Fruit fly (Drosophila melanogaster) whole organism, embryonic: ENCODE measurements around the gene Cyp312a1.

Source experiments
- Ada2b ChIP-seq: fragments of 200-800 bp; sonication (Bioruptor generic); IDR thresholded peaks from 2 replicates; pipeline ENCODE4 v1.3.6; 2022; ENCODE audit warnings: missing biosample characterization, missing genetic modification characterization
- BtbVII ChIP-seq: fragments of 200-800 bp; sonication (Bioruptor generic); optimal IDR thresholded peaks from 3 replicates; lab custom pipeline; 2017; ENCODE audit warnings: missing biosample characterization, mild to moderate bottlenecking, missing genetic modification characterization
- Bteb2 ChIP-seq: fragments of 200-800 bp; sonication (Bioruptor generic); optimal IDR thresholded peaks from 2 replicates; lab custom pipeline; 2016; ENCODE audit warnings: missing biosample characterization, missing genetic modification characterization
- CG10147 ChIP-seq: fragments of 200-800 bp; sonication (Bioruptor generic); optimal IDR thresholded peaks from 2 replicates; lab custom pipeline; 2019; ENCODE audit warnings: missing biosample characterization, mild to moderate bottlenecking, missing genetic modification characterization, moderate library complexity
- CG10431 ChIP-seq: fragments of 200-800 bp; sonication (Bioruptor generic); optimal IDR thresholded peaks from 3 replicates; lab custom pipeline; 2018; ENCODE audit warnings: missing biosample characterization, mild to moderate bottlenecking, missing genetic modification characterization
- CG10959 ChIP-seq: fragments of 200-800 bp; sonication (Bioruptor generic); IDR thresholded peaks from 2 replicates; pipeline ENCODE4 v1.3.6; 2022; ENCODE audit warnings: missing biosample characterization, missing genetic modification characterization
- CG11398 ChIP-seq: fragments of 200-800 bp; sonication (Bioruptor generic); optimal IDR thresholded peaks from 2 replicates; lab custom pipeline; 2016; ENCODE audit warnings: missing biosample characterization, missing genetic modification characterization
- CG11695 ChIP-seq: fragments of 200-800 bp; sonication (Bioruptor generic); IDR thresholded peaks from 3 replicates; pipeline ENCODE4 v1.3.6; 2022; ENCODE audit warnings: missing biosample characterization, missing genetic modification characterization
- CG14860 ChIP-seq: fragments of 200-800 bp; sonication (Bioruptor generic); IDR thresholded peaks from 3 replicates; pipeline ENCODE4 v1.3.6; 2022; ENCODE audit warnings: missing biosample characterization, missing genetic modification characterization; ENCODE audit not compliant: partially characterized antibody
- CG15073 ChIP-seq: fragments of 200-800 bp; sonication (Bioruptor generic); optimal IDR thresholded peaks from 2 replicates; lab custom pipeline; 2016; ENCODE audit warnings: missing biosample characterization, missing genetic modification characterization
- CG16813 ChIP-seq: fragments of 200-800 bp; sonication (Bioruptor generic); IDR thresholded peaks from 3 replicates; pipeline ENCODE4 v1.3.6; 2022; ENCODE audit warnings: missing biosample characterization, missing genetic modification characterization; ENCODE audit not compliant: partially characterized antibody
- CG17829 ChIP-seq: fragments of 200-800 bp; optimal IDR thresholded peaks from 2 replicates; lab custom pipeline; 2019; ENCODE audit warnings: missing biosample characterization, mild to moderate bottlenecking, missing genetic modification characterization, moderate library complexity
- CG18764 ChIP-seq: fragments of 200-800 bp; sonication (Bioruptor generic); optimal IDR thresholded peaks from 3 replicates; lab custom pipeline; 2016; ENCODE audit warnings: missing biosample characterization, missing genetic modification characterization
- CG32772 ChIP-seq: fragments of 200-800 bp; sonication (Bioruptor generic); IDR thresholded peaks from 2 replicates; pipeline ENCODE4 v1.3.6; 2022; ENCODE audit warnings: missing biosample characterization, missing genetic modification characterization
- CG4282 ChIP-seq: fragments of 200-800 bp; sonication (Bioruptor generic); optimal IDR thresholded peaks from 2 replicates; lab custom pipeline; 2016; ENCODE audit warnings: missing biosample characterization, missing genetic modification characterization
- CG4820 ChIP-seq: fragments of 200-800 bp; sonication (Bioruptor generic); optimal IDR thresholded peaks from 3 replicates; lab custom pipeline; 2016; ENCODE audit warnings: missing biosample characterization, missing genetic modification characterization
- CG7963 ChIP-seq: fragments of 200-800 bp; sonication (Bioruptor generic); IDR thresholded peaks from 3 replicates; pipeline ENCODE4 v1.3.6; 2022; ENCODE audit warnings: missing biosample characterization, missing genetic modification characterization; ENCODE audit not compliant: partially characterized antibody
- CG9437 ChIP-seq: fragments of 200-800 bp; sonication (Bioruptor generic); optimal IDR thresholded peaks from 2 replicates; lab custom pipeline; 2018; ENCODE audit warnings: missing biosample characterization, mild to moderate bottlenecking, missing genetic modification characterization
- CG9932 ChIP-seq: fragments of 200-800 bp; sonication (Bioruptor generic); IDR thresholded peaks from 2 replicates; pipeline ENCODE4 v1.3.6; 2022; ENCODE audit warnings: missing biosample characterization, missing genetic modification characterization
- CTCF ChIP-seq: fragments of 200-800 bp; sonication (Bioruptor generic); optimal IDR thresholded peaks from 2 replicates; lab custom pipeline; 2017; ENCODE audit warnings: missing biosample characterization, mild to moderate bottlenecking, missing genetic modification characterization, moderate library complexity
- Dek ChIP-seq: fragments of 200-800 bp; sonication (Bioruptor generic); optimal IDR thresholded peaks from 3 replicates; lab custom pipeline; 2019; ENCODE audit warnings: missing biosample characterization, mild to moderate bottlenecking, missing genetic modification characterization, moderate library complexity
- Dfd ChIP-seq, 2 experiments: fragments of >200 bp; optimal IDR thresholded peaks; 2 replicates each; lab custom pipeline; 2017; ENCODE audit warnings: missing biosample characterization in 2 of 2, missing genetic modification characterization in 2 of 2
- H15 ChIP-seq: fragments of 200-800 bp; sonication (Bioruptor generic); IDR thresholded peaks from 3 replicates; pipeline ENCODE4 v1.3.6; 2022; ENCODE audit warnings: missing biosample characterization, missing genetic modification characterization
- MESR4 ChIP-seq: fragments of 200-800 bp; sonication (Bioruptor generic); optimal IDR thresholded peaks from 2 replicates; lab custom pipeline; 2018; ENCODE audit warnings: missing biosample characterization, mild to moderate bottlenecking, missing genetic modification characterization, moderate library complexity
- Med ChIP-seq: fragments of 200-800 bp; sonication (Bioruptor generic); peaks from one replicate; lab custom pipeline; 2016; ENCODE audit warnings: missing biosample characterization, missing genetic modification characterization, mild to moderate bottlenecking, inconsistent platforms, moderate library complexity
- Pdp1 ChIP-seq, 2 experiments: fragments of 200-800 bp; sonication (Bioruptor generic); optimal IDR thresholded peaks; 3 replicates each; lab custom pipeline; 2016; ENCODE audit warnings: missing biosample characterization in 2 of 2, missing genetic modification characterization in 2 of 2, mild to moderate bottlenecking in 1 of 2, moderate library complexity in 1 of 2
- Ptx1 ChIP-seq: fragments of 200-800 bp; sonication (Bioruptor generic); IDR thresholded peaks from 2 replicates; pipeline ENCODE4 v1.3.6; 2022; ENCODE audit warnings: missing biosample characterization, missing genetic modification characterization
- cwo ChIP-seq: fragments of 200-800 bp; sonication (Bioruptor generic); optimal IDR thresholded peaks from 3 replicates; lab custom pipeline; 2017; ENCODE audit warnings: missing biosample characterization, missing genetic modification characterization, mild to moderate bottlenecking, moderate library complexity, missing genetic modification reagents
- danr ChIP-seq: fragments of 200-800 bp; sonication (Bioruptor generic); IDR thresholded peaks from 2 replicates; pipeline ENCODE4 v1.3.6; 2022; ENCODE audit warnings: missing biosample characterization, missing genetic modification characterization
- eyg ChIP-seq: fragments of 200-800 bp; sonication (Bioruptor generic); optimal IDR thresholded peaks from 3 replicates; lab custom pipeline; 2016; ENCODE audit warnings: missing biosample characterization, missing genetic modification characterization
- gem ChIP-seq: fragments of 200-800 bp; sonication (Bioruptor generic); optimal IDR thresholded peaks from 2 replicates; lab custom pipeline; 2019; ENCODE audit warnings: missing biosample characterization, mild to moderate bottlenecking, missing genetic modification characterization, moderate library complexity
- jing ChIP-seq: fragments of 200-800 bp; sonication (Bioruptor generic); optimal IDR thresholded peaks from 2 replicates; lab custom pipeline; 2018; ENCODE audit warnings: missing biosample characterization, mild to moderate bottlenecking, missing genetic modification characterization
- kay ChIP-seq: fragments of 200-800 bp; sonication (Bioruptor generic); optimal IDR thresholded peaks from 2 replicates; lab custom pipeline; 2016; ENCODE audit warnings: missing biosample characterization, missing genetic modification characterization
- ken ChIP-seq: fragments of 200-800 bp; sonication (Bioruptor generic); IDR thresholded peaks from 3 replicates; pipeline ENCODE4 v1.3.6; 2022; ENCODE audit warnings: missing biosample characterization, missing genetic modification characterization
- lbe ChIP-seq: fragments of 200-800 bp; sonication (Bioruptor generic); optimal IDR thresholded peaks from 2 replicates; lab custom pipeline; 2016; ENCODE audit warnings: missing biosample characterization, mild to moderate bottlenecking, missing genetic modification characterization
- onecut ChIP-seq: fragments of 200-800 bp; sonication (Bioruptor generic); IDR thresholded peaks from 2 replicates; pipeline ENCODE4 v1.3.6; 2022; ENCODE audit warnings: missing biosample characterization, missing genetic modification characterization
- phol ChIP-seq: fragments of 200-800 bp; sonication (Bioruptor generic); optimal IDR thresholded peaks from 3 replicates; lab custom pipeline; 2018; ENCODE audit warnings: missing biosample characterization, mild to moderate bottlenecking, missing genetic modification characterization, moderate library complexity
- sim ChIP-seq: fragments of 200-800 bp; sonication (Bioruptor generic); IDR thresholded peaks from 2 replicates; pipeline ENCODE4 v1.3.6; 2022; ENCODE audit warnings: missing biosample characterization, missing genetic modification characterization
- stwl ChIP-seq: fragments of 200-800 bp; sonication (Bioruptor generic); optimal IDR thresholded peaks from 3 replicates; lab custom pipeline; 2018; ENCODE audit warnings: missing biosample characterization, mild to moderate bottlenecking, missing genetic modification characterization, moderate library complexity
- tin ChIP-seq: fragments of 200-800 bp; sonication (Bioruptor generic); optimal IDR thresholded peaks from 3 replicates; lab custom pipeline; 2016; ENCODE audit warnings: missing biosample characterization, missing genetic modification characterization
- zen2 ChIP-seq: fragments of 200-800 bp; sonication (Bioruptor generic); IDR thresholded peaks from 3 replicates; pipeline ENCODE4 v1.3.6; 2022; ENCODE audit warnings: missing biosample characterization, missing genetic modification characterization; ENCODE audit not compliant: partially characterized antibody

The Cyp312a1 gene

DNA sequence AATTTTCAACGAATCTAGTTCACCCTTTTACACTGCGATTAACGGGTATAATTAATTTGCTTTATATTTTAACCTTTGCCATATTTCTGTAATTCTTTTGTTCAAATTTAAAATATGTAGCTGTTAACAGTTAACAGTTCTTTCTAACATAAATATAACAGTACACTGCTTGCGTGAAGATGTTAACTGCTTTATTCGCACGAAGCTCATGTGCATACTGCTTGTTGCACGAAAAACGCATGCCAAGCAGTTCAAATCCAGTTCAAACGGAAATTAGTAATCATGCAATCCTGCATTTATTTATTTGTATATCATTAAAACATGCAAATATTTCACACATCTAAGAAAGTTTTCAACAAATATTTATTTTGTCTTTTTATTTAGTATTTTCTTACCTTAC is 44.5 kb downstream of the Cyp312a1 start (continued):
- TF ChIP-seq Ada2b (GFP tag; lab: Robert Waterston, UW) (no peak), CG4820 (no peak), eyg (GFP tag; lab: Kevin White, UChicago) (no peak), gem (tag; lab: Kevin White, UChicago) (peak; percentile 15)

DNA sequence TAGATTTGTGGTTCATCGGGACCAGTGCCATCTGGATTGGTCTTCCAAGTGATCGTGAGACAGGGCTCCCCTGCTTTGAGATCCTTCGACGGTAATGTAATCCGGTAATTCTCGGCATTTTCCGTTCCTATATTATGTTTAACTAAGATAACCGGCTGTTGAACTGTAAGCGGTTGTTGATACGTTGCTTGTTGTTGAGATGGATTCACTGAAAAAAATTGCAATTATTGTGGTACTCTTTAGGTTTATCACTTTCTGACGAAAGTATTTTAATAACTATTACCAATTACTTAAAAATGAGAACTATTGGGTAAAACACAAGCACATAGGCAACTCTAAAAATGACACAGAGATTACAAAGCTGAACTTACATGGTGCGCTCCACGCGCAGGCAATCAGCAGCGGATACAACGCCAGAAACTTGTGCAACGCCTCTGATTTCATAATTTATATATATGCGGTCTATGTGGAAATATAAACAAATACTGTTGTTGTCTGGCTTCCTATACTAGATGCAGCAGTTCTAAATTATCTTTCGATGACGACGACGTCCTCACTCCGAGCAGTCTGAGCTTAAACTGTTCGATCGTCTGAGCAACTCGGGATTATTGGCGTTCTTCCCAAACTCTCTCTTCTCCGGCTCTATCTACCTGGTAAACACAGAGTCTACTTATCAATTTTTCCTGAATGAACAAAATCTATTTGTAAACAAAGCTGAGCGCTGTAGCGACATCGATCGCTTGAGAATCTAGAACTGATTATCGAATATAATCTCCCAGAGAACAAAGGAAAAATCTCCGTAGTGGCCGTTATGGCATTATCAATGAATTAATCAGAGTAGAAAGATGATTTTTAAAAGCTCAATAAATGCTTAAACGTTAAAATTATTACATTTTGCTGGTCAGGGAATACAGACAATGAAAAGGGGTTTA is 45.5 kb downstream of the Cyp312a1 start, which contains the start of gene CG34253:
Gene CG34253, minus strand, starts transcription at position 567 of the 932 bp plus-strand sequence.
- TF ChIP-seq CG10147 (GFP tag; lab: Kevin White, UChicago) = no peak
- no peak for TF ChIP-seq sim (GFP tag; lab: Robert Waterston, UW)
- peak; percentile 91 for TF ChIP-seq CG10431 (GFP tag; lab: Kevin White, UChicago)
- TF ChIP-seq CG11695 (GFP tag; lab: Robert Waterston, UW) = no peak
- TF ChIP-seq CG15073 = no peak
- TF ChIP-seq Dek = no peak
- no peak for TF ChIP-seq cwo (GFP tag; lab: Kevin White, UChicago)
- TF ChIP-seq kay (GFP tag; lab: Kevin White, UChicago) = no peak
- no peak for TF ChIP-seq MESR4
- peak in 1 of 2 experiments; percentile 36 for TF ChIP-seq Pdp1 (GFP tag; optimal IDR thresholded peaks at IDR 0.05; lab: Kevin White, UChicago)
- TF ChIP-seq CG32772 (GFP tag; lab: Robert Waterston, UW) = no peak

DNA sequence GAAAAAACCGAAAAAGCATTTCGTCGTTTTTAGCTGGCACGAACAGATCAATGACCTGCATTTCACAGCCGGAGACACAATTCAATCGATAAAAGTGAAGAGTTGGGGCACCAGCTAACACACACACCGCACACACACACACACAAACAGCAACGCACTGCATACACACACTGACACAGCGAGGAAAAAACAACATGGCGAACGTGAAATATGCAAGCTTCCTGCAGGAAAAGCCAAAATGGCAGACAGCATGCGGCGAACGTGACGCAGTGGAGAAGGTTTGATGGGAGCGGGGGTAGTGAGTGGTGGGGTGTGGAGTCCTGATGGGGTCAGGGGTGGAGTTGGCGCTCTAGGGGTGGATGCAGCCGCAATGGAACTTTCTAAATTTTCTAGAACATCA is 48.5 kb downstream of the Cyp312a1 start:
- no peak for TF ChIP-seq Ptx1
- TF ChIP-seq CG11398 (GFP tag; lab: Kevin White, UChicago) = no peak
- no peak for TF ChIP-seq Bteb2 (GFP tag; lab: Kevin White, UChicago)
- TF ChIP-seq Dfd (GFP tag; optimal IDR thresholded peaks at IDR 0.05; lab: Kevin White, UChicago) = peak in 1 of 2 experiments; percentile 64
- no peak for TF ChIP-seq CG7963 (GFP tag; lab: Robert Waterston, UW)
- TF ChIP-seq jing = no peak
- TF ChIP-seq CG10959 = no peak
- TF ChIP-seq phol (tag; lab: Kevin White, UChicago) = peak; percentile 11
- TF ChIP-seq CG17829 (tag; lab: Kevin White, UChicago) = no peak
- TF ChIP-seq onecut (GFP tag; lab: Robert Waterston, UW) = peak; percentile 81
- no peak for TF ChIP-seq CG18764 (GFP tag; lab: Kevin White, UChicago)
- TF ChIP-seq H15 (GFP tag; lab: Robert Waterston, UW) = no peak
- no peak for TF ChIP-seq BtbVII (GFP tag; lab: Kevin White, UChicago)
- no peak for TF ChIP-seq lbe (GFP tag; lab: Kevin White, UChicago)

DNA sequence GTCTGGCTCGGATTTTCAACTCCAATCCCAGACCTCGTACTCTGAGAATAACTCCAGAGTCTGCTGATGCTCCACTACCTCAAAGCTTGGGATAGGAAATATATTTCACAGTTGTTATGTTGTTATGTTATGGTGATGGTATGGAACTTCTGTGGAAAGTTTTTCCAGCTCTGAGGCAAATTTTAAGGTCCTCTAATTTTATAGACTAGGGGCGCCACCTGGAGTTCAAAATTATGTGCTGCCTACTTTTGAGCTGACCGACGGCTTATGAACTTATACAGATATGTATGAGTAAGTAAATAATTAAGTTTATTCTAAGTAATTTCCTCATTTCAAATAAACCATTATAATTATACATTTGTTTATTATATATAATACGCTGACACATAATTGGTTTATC is 49.1 kb downstream of the Cyp312a1 start:
- TF ChIP-seq tin (GFP tag; lab: Kevin White, UChicago) (no peak), CG9932 (GFP tag; lab: Robert Waterston, UW) (no peak), danr (GFP tag; lab: Robert Waterston, UW) (no peak), zen2 (GFP tag; lab: Robert Waterston, UW) (no peak), CTCF (GFP tag; lab: Kevin White, UChicago) (peak; percentile 90), ken (GFP tag; lab: Robert Waterston, UW) (no peak), CG16813 (GFP tag; lab: Robert Waterston, UW) (no peak), CG9437 (GFP tag; lab: Kevin White, UChicago) (no peak), stwl (peak; percentile 15), CG14860 (GFP tag; lab: Robert Waterston, UW) (no peak), CG4282 (GFP tag; lab: Kevin White, UChicago) (no peak), Med (no peak)
- TF ChIP-seq, all 482 proteins: peak for 2
